Worm (Caenorhabditis elegans) whole organism, L2 larva: ENCODE data around the gene F31F4.17.

Experiments used
- C34F6.9 ChIP-seq: fragments of 150-350 bp; optimal IDR thresholded peaks from 2 replicates; lab custom pipeline; 2014; ENCODE audit warnings: missing biosample characterization, missing genetic modification characterization
- F13H6.1 ChIP-seq: sonication (generic microtip); optimal IDR thresholded peaks from 2 replicates; lab custom pipeline; 2016; ENCODE audit warnings: missing genetic modification characterization, missing compliant biosample characterization
- R02D3.7 ChIP-seq: fragments of 150-350 bp; optimal IDR thresholded peaks from 2 replicates; lab custom pipeline; 2014; ENCODE audit warnings: missing biosample characterization, missing genetic modification characterization
- Y55F3AM.14 ChIP-seq: fragments of 200-800 bp; sonication (Bioruptor generic); optimal IDR thresholded peaks from 2 replicates; lab custom pipeline; 2018; ENCODE audit warnings: mild to moderate bottlenecking, missing genetic modification characterization, missing compliant biosample characterization
- alr-1 ChIP-seq: fragments of 150-350 bp; optimal IDR thresholded peaks from 2 replicates; lab custom pipeline; 2014; ENCODE audit warnings: missing biosample characterization, missing genetic modification characterization
- ceh-16 ChIP-seq: fragments of 150-350 bp; optimal IDR thresholded peaks from 2 replicates; lab custom pipeline; 2014; ENCODE audit warnings: missing biosample characterization, missing genetic modification characterization
- crh-2 ChIP-seq: sonication (generic microtip); optimal IDR thresholded peaks from 2 replicates; lab custom pipeline; 2017; ENCODE audit warnings: missing biosample characterization, missing genetic modification characterization
- dmd-4 ChIP-seq: sonication (generic microtip); optimal IDR thresholded peaks from 2 replicates; lab custom pipeline; 2017; ENCODE audit warnings: missing biosample characterization, missing genetic modification characterization
- egl-27 ChIP-seq: sonication (generic microtip); optimal IDR thresholded peaks from 3 replicates; lab custom pipeline; 2017; ENCODE audit warnings: missing biosample characterization, missing genetic modification reagents, missing genetic modification characterization
- lin-39 ChIP-seq: fragments of 150-350 bp; optimal IDR thresholded peaks from 2 replicates; lab custom pipeline; 2014; ENCODE audit warnings: missing biosample characterization, missing genetic modification reagents, missing genetic modification characterization
- lsy-2 ChIP-seq, 2 experiments: fragments of 150-350 bp in 1 of 2; sonication (generic microtip) in 1 of 2; optimal IDR thresholded peaks; 2 replicates each; lab custom pipeline; 2014 to 2017; ENCODE audit warnings: missing biosample characterization in 2 of 2, missing genetic modification characterization in 2 of 2
- mab-5 ChIP-seq: fragments of 150-350 bp; optimal IDR thresholded peaks from 2 replicates; lab custom pipeline; 2014; ENCODE audit warnings: missing biosample characterization, missing genetic modification characterization
- mbf-1 ChIP-seq: sonication (generic microtip); optimal IDR thresholded peaks from 2 replicates; lab custom pipeline; 2017; ENCODE audit warnings: missing biosample characterization, missing genetic modification characterization
- mdl-1 ChIP-seq, 2 experiments: fragments of 150-350 bp in 1 of 2; sonication (generic microtip) in 1 of 2; optimal IDR thresholded peaks; 2 replicates each; lab custom pipeline; 2017; ENCODE audit warnings: missing biosample characterization in 2 of 2, missing genetic modification characterization in 2 of 2
- nhr-10 ChIP-seq: sonication (generic microtip); optimal IDR thresholded peaks from 2 replicates; lab custom pipeline; 2017; ENCODE audit warnings: missing biosample characterization, missing genetic modification characterization
- nhr-12 ChIP-seq: fragments of 150-350 bp; optimal IDR thresholded peaks from 2 replicates; lab custom pipeline; 2014; ENCODE audit warnings: missing biosample characterization, missing genetic modification characterization
- nhr-129 ChIP-seq: fragments of 150-350 bp; optimal IDR thresholded peaks from 2 replicates; lab custom pipeline; 2014; ENCODE audit warnings: missing biosample characterization, missing genetic modification characterization
- nhr-21 ChIP-seq: fragments of 150-350 bp; optimal IDR thresholded peaks from 2 replicates; lab custom pipeline; 2014; ENCODE audit warnings: missing biosample characterization, missing genetic modification characterization
- nhr-23 ChIP-seq: fragments of 150-350 bp; optimal IDR thresholded peaks from 2 replicates; lab custom pipeline; 2014; ENCODE audit warnings: missing biosample characterization, missing genetic modification reagents, missing genetic modification characterization
- nhr-25 ChIP-seq: fragments of 150-350 bp; sonication (generic microtip); optimal IDR thresholded peaks from 3 replicates; lab custom pipeline; 2014; ENCODE audit warnings: missing biosample characterization, missing genetic modification characterization
- nhr-6 ChIP-seq: fragments of 150-350 bp; optimal IDR thresholded peaks from 2 replicates; lab custom pipeline; 2014; ENCODE audit warnings: missing biosample characterization, missing genetic modification characterization
- nhr-77 ChIP-seq: fragments of 150-350 bp; optimal IDR thresholded peaks from 2 replicates; lab custom pipeline; 2014; ENCODE audit warnings: missing biosample characterization, missing genetic modification characterization
- sem-4 ChIP-seq: fragments of 150-350 bp; optimal IDR thresholded peaks from 2 replicates; lab custom pipeline; 2014; ENCODE audit warnings: missing biosample characterization, missing genetic modification reagents, missing genetic modification characterization
- skn-1 ChIP-seq: sonication (generic microtip); optimal IDR thresholded peaks from 2 replicates; lab custom pipeline; 2017; ENCODE audit warnings: missing biosample characterization, missing genetic modification characterization
- sma-3 ChIP-seq: sonication (generic microtip); optimal IDR thresholded peaks from 2 replicates; lab custom pipeline; 2016; ENCODE audit warnings: missing genetic modification reagents, missing genetic modification characterization, missing compliant biosample characterization
- sma-9 ChIP-seq, 2 experiments: fragments of 150-350 bp in 1 of 2; sonication (generic microtip) in 1 of 2; optimal IDR thresholded peaks; 2 replicates each; lab custom pipeline; 2014 to 2016; ENCODE audit warnings: missing genetic modification characterization in 2 of 2, mild to moderate bottlenecking in 1 of 2, missing biosample characterization in 1 of 2, missing compliant biosample characterization in 1 of 2, missing genetic modification reagents in 1 of 2, moderate library complexity in 1 of 2
- snpc-4 ChIP-seq: fragments of 150-350 bp; optimal IDR thresholded peaks from 2 replicates; lab custom pipeline; 2014; ENCODE audit warnings: missing biosample characterization, missing genetic modification characterization
- unc-39 ChIP-seq: fragments of 150-350 bp; optimal IDR thresholded peaks from 2 replicates; lab custom pipeline; 2014; ENCODE audit warnings: missing biosample characterization, missing genetic modification characterization
- zag-1 ChIP-seq: fragments of 150-350 bp; optimal IDR thresholded peaks from 2 replicates; lab custom pipeline; 2014; ENCODE audit warnings: missing biosample characterization, missing genetic modification characterization
- ztf-1 ChIP-seq: fragments of 200-800 bp; sonication (Bioruptor generic); conservative IDR thresholded peaks from 2 replicates; pipeline ENCODE4 v1.3.6; 2022; ENCODE audit warnings: missing genetic modification characterization, missing compliant biosample characterization
- ztf-11 ChIP-seq: sonication (generic microtip); optimal IDR thresholded peaks from 2 replicates; lab custom pipeline; 2017; ENCODE audit warnings: missing biosample characterization, missing genetic modification characterization
- ztf-4 ChIP-seq: fragments of 150-350 bp; optimal IDR thresholded peaks from 2 replicates; lab custom pipeline; 2014; ENCODE audit warnings: missing biosample characterization, missing genetic modification characterization

F31F4.17 gene

DNA sequence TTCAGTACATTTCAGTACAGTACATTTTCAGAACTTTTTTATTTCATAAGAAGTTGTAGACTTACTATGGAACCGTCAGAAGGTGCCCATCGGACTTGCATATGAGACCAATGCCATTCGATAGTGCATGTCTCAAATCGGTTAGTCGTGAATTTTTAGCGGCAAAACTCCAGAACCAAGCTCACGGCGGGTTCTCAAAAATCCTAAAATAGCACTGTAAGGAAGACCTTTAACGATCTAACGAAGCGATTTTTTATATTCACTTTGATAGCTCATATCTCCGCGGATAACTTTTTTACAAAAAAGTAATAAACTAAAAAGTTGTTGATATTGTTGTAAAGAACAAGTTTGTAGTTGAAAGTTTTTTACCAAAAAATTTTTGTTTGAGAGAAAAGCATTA lies 14.1 kb upstream of the F31F4.17 start, which contains the start of gene sru-25:
sru-25 (minus strand) TSS at position 101 of the 400 bp plus-strand sequence.
- TF ChIP-seq lsy-2 (tag; optimal IDR thresholded peaks at IDR 0.05; lab: Kevin White, UChicago): no peak
- no peak for TF ChIP-seq egl-27 (tag; lab: Kevin White, UChicago)
- no peak for TF ChIP-seq ztf-11 (tag; lab: Kevin White, UChicago)
- TF ChIP-seq nhr-12: no peak
- TF ChIP-seq zag-1 (tag; lab: Kevin White, UChicago): no peak

ce11 chrV:671342-671741 lies 11.2 kb upstream of the F31F4.17 start, which contains the start of gene sru-24:
sru-24 (minus strand) TSS chrV:671442.
- TF ChIP-seq mab-5 (no peak), nhr-77 (tag; lab: Kevin White, UChicago) (no peak), snpc-4 (no peak), mbf-1 (tag; lab: Kevin White, UChicago) (no peak), Y55F3AM.14 (no peak), nhr-23 (tag; lab: Kevin White, UChicago) (no peak), lin-39 (tag; lab: Kevin White, UChicago) (no peak)
- TF ChIP-seq, all 48 proteins: peak for 0

ce11 chrV:667459-667858 lies 7.3 kb upstream of the F31F4.17 start, which contains the start of gene nhr-180:
nhr-180 (minus strand) TSS chrV:667510.
- no peak for TF ChIP-seq R02D3.7 (tag; lab: Kevin White, UChicago)
- TF ChIP-seq mab-5: no peak
- no peak for TF ChIP-seq unc-39 (tag; lab: Kevin White, UChicago)
- no peak for TF ChIP-seq nhr-10
- TF ChIP-seq nhr-6: no peak
- no peak for TF ChIP-seq mdl-1 (tag; optimal IDR thresholded peaks at IDR 0.05; lab: Kevin White, UChicago)
- peak; percentile 76 for TF ChIP-seq sma-9 (GFP tag; optimal IDR thresholded peaks at IDR 0.05; lab: Kevin White, UChicago)
- no peak for TF ChIP-seq sma-9 (tag; optimal IDR thresholded peaks at IDR 0.05; lab: Kevin White, UChicago)
- TF ChIP-seq, all 48 proteins: peak for 1

DNA sequence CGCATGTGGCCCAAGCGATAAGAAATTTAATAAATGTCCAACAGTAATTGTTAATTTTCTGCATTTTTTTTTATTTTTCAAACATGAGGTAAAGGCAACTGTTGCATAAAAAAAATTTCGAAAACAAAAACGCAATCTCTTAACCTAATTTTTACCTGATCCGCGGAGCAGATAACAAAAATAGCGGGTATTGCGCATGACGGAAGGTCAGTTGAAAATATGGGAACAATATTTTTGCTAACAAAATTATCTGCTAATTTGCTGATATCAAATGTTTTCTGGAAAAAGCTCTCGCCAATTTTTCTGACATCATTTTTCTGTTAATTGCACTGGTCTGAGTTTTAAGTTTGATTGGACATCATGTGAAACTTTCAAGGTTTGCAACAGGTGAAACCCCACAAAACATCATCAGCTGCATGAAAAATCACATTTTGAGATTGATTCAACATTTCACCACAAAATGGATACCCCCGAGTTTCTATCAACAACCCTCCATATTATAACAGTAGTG lies 4.3 kb upstream of the F31F4.17 start, which contains the start of the genes F31F4.11 and srh-266:
F31F4.11 (minus strand) TSS at position 101 of the 511 bp plus-strand sequence.
srh-266 (plus strand) TSS at position 461 of the 511 bp plus-strand sequence.
- TF ChIP-seq ceh-16 (tag; lab: Kevin White, UChicago): no peak

DNA sequence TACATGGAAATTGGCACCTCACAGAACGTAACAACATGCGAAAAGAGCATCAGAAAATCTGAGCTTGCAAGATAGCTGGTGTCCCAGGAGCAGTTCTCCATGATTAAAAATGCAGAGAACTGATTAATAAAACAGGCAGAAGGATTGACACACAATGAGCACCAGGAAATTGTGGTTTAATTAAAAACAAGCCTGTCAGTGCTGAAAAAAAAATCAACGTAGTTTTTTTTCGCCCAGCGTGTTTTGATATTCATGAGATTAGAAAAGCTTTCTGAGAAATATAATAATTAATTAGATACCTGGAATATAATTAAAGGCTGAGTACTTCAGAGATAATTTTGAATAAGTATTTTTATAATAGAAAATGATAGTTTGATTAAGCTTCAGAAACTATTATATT lies 2.4 kb downstream of the F31F4.17 start, which contains the start of gene srh-246:
srh-246 (minus strand) TSS at position 101 of the 400 bp plus-strand sequence.
- TF ChIP-seq nhr-129 (tag; lab: Kevin White, UChicago) (no peak), Y55F3AM.14 (no peak), lsy-2 (tag; optimal IDR thresholded peaks at IDR 0.05; lab: Kevin White, UChicago) (no peak), crh-2 (tag; lab: Kevin White, UChicago) (no peak), ztf-1 (GFP tag; lab: Robert Waterston, UW) (no peak), skn-1 (no peak), R02D3.7 (tag; lab: Kevin White, UChicago) (no peak), nhr-25 (tag; lab: Kevin White, UChicago) (no peak), sem-4 (tag; lab: Kevin White, UChicago) (no peak), C34F6.9 (tag; lab: Kevin White, UChicago) (no peak), nhr-77 (tag; lab: Kevin White, UChicago) (no peak), dmd-4 (no peak), nhr-10 (no peak), ceh-16 (tag; lab: Kevin White, UChicago) (no peak), nhr-6 (no peak), ztf-11 (tag; lab: Kevin White, UChicago) (no peak)

ce11 chrV:655823-656222 lies 4.3 kb downstream of the F31F4.17 start, which contains the start of gene srh-245:
srh-245 (minus strand) TSS chrV:655923.
- TF ChIP-seq alr-1 (tag; lab: Kevin White, UChicago): no peak
- TF ChIP-seq sma-3 (GFP tag; lab: Kevin White, UChicago): no peak
- TF ChIP-seq ztf-4 (tag; lab: Kevin White, UChicago): no peak
- TF ChIP-seq F13H6.1 (tag; lab: Kevin White, UChicago): no peak
- TF ChIP-seq C34F6.9 (tag; lab: Kevin White, UChicago): no peak
- no peak for TF ChIP-seq nhr-21
- TF ChIP-seq nhr-77 (tag; lab: Kevin White, UChicago): no peak
